Fruit fly (Drosophila melanogaster): ENCODE data around the gene CG17294.

CG17294 gene

DNA sequence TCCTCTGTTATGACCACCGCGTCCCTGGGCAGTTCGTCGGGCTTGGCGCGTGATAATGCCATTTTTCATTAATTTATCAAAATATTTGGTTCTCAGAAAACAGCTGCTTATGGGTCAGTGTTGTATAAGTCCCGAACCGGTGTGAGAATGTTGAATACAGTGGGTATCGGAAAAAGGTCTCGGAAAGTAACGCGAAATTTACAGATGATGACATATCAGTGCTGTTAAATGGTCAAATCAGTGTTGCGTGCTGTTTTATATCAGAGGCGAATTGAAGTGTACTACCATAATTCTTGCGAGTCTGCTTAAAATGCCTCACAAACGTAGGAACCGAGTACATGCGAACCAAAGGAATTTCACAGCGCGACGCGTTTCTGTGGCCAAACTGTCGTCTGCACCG is 5.8 kb downstream of the CG17294 start, which contains the start of the genes CG13392 and Rcd4 (continued):
- TF ChIP-seq Hr38 (GFP tag; optimal IDR thresholded peaks at IDR 0.05) (no peak), Eip93F (GFP tag; optimal IDR thresholded peaks at IDR 0.05) (no peak), CG8119 (GFP tag; IDR thresholded peaks at IDR 0.05) (no peak), CG1621 (tag; optimal IDR thresholded peaks at IDR 0.05) (peak; percentile 70), CG6276 (GFP tag; optimal IDR thresholded peaks at IDR 0.05) (no peak), Sox102F (GFP tag; optimal IDR thresholded peaks at IDR 0.05) (peak; percentile 65), Met (GFP tag; optimal IDR thresholded peaks at IDR 0.05) (peak; percentile 57), CG6792 (GFP tag; optimal IDR thresholded peaks at IDR 0.05) (peak; percentile 58), Sox15 (GFP tag; optimal IDR thresholded peaks at IDR 0.05) (no peak), Hr39 (GFP tag; optimal IDR thresholded peaks at IDR 0.05) (peak; percentile 66), CG32006 (GFP tag; optimal IDR thresholded peaks at IDR 0.05) (peak; percentile 41), salr (GFP tag; optimal IDR thresholded peaks at IDR 0.05) (peak; percentile 15 to 36), Lpt (GFP tag; optimal IDR thresholded peaks at IDR 0.05) (peak; percentile 3), CG31627 (GFP tag; optimal IDR thresholded peaks at IDR 0.05) (peak; percentile 80)

DNA sequence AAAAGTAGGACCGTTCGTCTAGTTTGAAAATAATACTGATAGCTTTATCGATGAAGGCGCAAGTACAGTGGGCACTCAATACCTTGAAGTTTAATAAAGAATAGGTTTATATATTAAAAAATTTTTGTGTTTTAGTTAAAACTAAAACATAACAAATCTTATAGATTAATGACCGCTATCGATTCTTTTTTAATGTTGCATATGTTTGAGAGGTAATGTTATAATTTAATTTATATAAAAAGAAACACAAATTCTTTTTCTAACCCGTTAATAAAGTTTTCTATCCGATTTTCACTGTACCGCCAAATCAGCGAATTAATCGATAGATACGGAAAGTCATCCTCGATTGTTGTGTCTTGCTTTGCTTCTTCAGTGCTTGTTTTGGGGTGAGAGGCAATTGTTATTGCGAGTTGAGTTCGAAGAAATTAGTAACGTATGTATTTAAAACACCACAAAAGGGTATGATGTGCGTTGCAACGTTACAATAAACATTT is 7.3 kb downstream of the CG17294 start, which contains the start of the genes Dad1 and CG13384:
TSS of gene Dad1 (minus strand) at position 30 of the 494 bp plus-strand sequence.
TSS of gene CG13384 (plus strand) at position 348 of the 494 bp plus-strand sequence.
- TF ChIP-seq dsx (GFP tag; optimal IDR thresholded peaks at IDR 0.05; ENCODE audit: poor library complexity, severe bottlenecking) (peak; percentile 93), CG9139 (GFP tag; optimal IDR thresholded peaks at IDR 0.05) (peak; percentile 78), Met (GFP tag; optimal IDR thresholded peaks at IDR 0.05) (peak; percentile 91), salr (GFP tag; optimal IDR thresholded peaks at IDR 0.05) (peak in 1 of 2 experiments; percentile 67), Hr38 (GFP tag; optimal IDR thresholded peaks at IDR 0.05) (no peak), CG11762 (GFP tag; optimal IDR thresholded peaks at IDR 0.05; ENCODE audit: insufficient read depth) (peak; percentile 88), pdm3 (GFP tag; optimal IDR thresholded peaks at IDR 0.05) (peak; percentile 90), ss (GFP tag; optimal IDR thresholded peaks at IDR 0.05) (peak; percentile 87 to 90), Eip93F (GFP tag; optimal IDR thresholded peaks at IDR 0.05) (peak; percentile 83), CG1621 (tag; optimal IDR thresholded peaks at IDR 0.05) (peak; percentile 91), CG8319 (GFP tag; optimal IDR thresholded peaks at IDR 0.05) (peak; percentile 84), CG16779 (tag; optimal IDR thresholded peaks at IDR 0.05) (peak; percentile 61), Hr39 (GFP tag; optimal IDR thresholded peaks at IDR 0.05) (peak; percentile 83), CG4318 (GFP tag; optimal IDR thresholded peaks at IDR 0.05) (peak; percentile 86), acj6 (GFP tag; optimal IDR thresholded peaks at IDR 0.05) (peak; percentile 94), CG6276 (GFP tag; optimal IDR thresholded peaks at IDR 0.05) (peak; percentile 83), CG34406 (GFP tag; optimal IDR thresholded peaks at IDR 0.05) (peak; percentile 93), vri (GFP tag; optimal IDR thresholded peaks at IDR 0.05) (peak; percentile 77), CG10669 (GFP tag; optimal IDR thresholded peaks at IDR 0.05) (peak; percentile 91), CG6163 (GFP tag; IDR thresholded peaks at IDR 0.05) (no peak; the same call in 1 of the 3 replicates), spab (GFP tag; optimal IDR thresholded peaks at IDR 0.05) (peak; percentile 80), CG8632 (GFP tag; optimal IDR thresholded peaks at IDR 0.05) (peak; percentile 93), topi (GFP tag; optimal IDR thresholded peaks at IDR 0.05) (peak; percentile 89), cyc (GFP tag; optimal IDR thresholded peaks at IDR 0.05) (peak; percentile 89), svp (GFP tag) (peak; percentile 96), CG6808 (GFP tag; optimal IDR thresholded peaks at IDR 0.05) (peak; percentile 88), CG32006 (GFP tag; optimal IDR thresholded peaks at IDR 0.05) (peak; percentile 93), Gug (GFP tag; IDR thresholded peaks at IDR 0.05) (peak; percentile 92), fd85E (GFP tag; optimal IDR thresholded peaks at IDR 0.05) (peak; percentile 45), CG11294 (GFP tag; IDR thresholded peaks at IDR 0.05) (peak; percentile 94), CG8119 (GFP tag; IDR thresholded peaks at IDR 0.05) (peak; percentile 94), CG7368 (GFP tag; optimal IDR thresholded peaks at IDR 0.05) (peak; percentile 81), CG31627 (GFP tag; optimal IDR thresholded peaks at IDR 0.05) (peak; percentile 86), CG11902 (GFP tag; optimal IDR thresholded peaks at IDR 0.05) (peak; percentile 86), CG3032 (tag; optimal IDR thresholded peaks at IDR 0.05) (peak; percentile 95), CG10631 (GFP tag; optimal IDR thresholded peaks at IDR 0.05) (peak; percentile 91), Ets96B (tag; optimal IDR thresholded peaks at IDR 0.05) (peak; percentile 80), OdsH (GFP tag; optimal IDR thresholded peaks at IDR 0.05) (peak; percentile 95), Eip75B (GFP tag; optimal IDR thresholded peaks at IDR 0.05) (peak; percentile 89), Blimp-1 (GFP tag; optimal IDR thresholded peaks at IDR 0.05) (peak; percentile 85), Sox14 (GFP tag; optimal IDR thresholded peaks at IDR 0.05) (peak; percentile 91), achi (GFP tag; optimal IDR thresholded peaks at IDR 0.05) (peak; percentile 93), dac (GFP tag; optimal IDR thresholded peaks at IDR 0.05) (peak; percentile 57), CG15336 (GFP tag; IDR thresholded peaks at IDR 0.05) (peak; percentile 90)

Measured in whole organism, prepupa.